Fruit fly (Drosophila melanogaster) whole organism, adult: ENCODE data around the gene pHCl-1.

ENCODE experiments used
- cic ChIP-seq: fragments of 200-800 bp; sonication (Bioruptor generic); optimal IDR thresholded peaks from 2 replicates; lab custom pipeline; 2017; ENCODE audit warnings: missing biosample characterization, mild to moderate bottlenecking, missing genetic modification characterization, moderate library complexity

Gene pHCl-1

dm6 chr3L:15802117-15802516 is 96.7 kb downstream of the pHCl-1 start:
- TF ChIP-seq cic (GFP tag; lab: Kevin White, UChicago), result no peak
